Worm (Caenorhabditis elegans): ENCODE results near the gene nlp-23.
A peak's percentile ranks its signal among the peaks of the same experiment; 100 is the strongest.

The nlp-23 gene

ce11 chrX:2369073-2369472, 26.3 kb upstream of the nlp-23 start:
- TF ChIP-seq scrt-1 (GFP tag; IDR thresholded peaks at IDR 0.05) (no peak), aly-1 (tag; optimal IDR thresholded peaks at IDR 0.05) (no peak), tbx-11 (GFP tag; IDR thresholded peaks at IDR 0.05) (no peak), hmg-4 (GFP tag; optimal IDR thresholded peaks at IDR 0.05) (no peak), pes-1 (GFP tag; IDR thresholded peaks at IDR 0.05) (no peak), hmbx-1 (tag; optimal IDR thresholded peaks at IDR 0.05) (no peak), flt-1 (GFP tag; IDR thresholded peaks at IDR 0.05) (no peak), tra-4 (tag; optimal IDR thresholded peaks at IDR 0.05) (no peak), ama-1 (optimal IDR thresholded peaks at IDR 0.05) (no peak), ceh-36 (tag; optimal IDR thresholded peaks at IDR 0.05) (no peak), B0310.2 (tag; optimal IDR thresholded peaks at IDR 0.05) (no peak), sea-1 (GFP tag; conservative IDR thresholded peaks at IDR 0.05) (no peak)

ce11 chrX:2368042-2368814, 25.5 kb upstream of the nlp-23 start:
- TF ChIP-seq tra-4 (tag; optimal IDR thresholded peaks at IDR 0.05) (peak; percentile 2), ets-7 (tag; optimal IDR thresholded peaks at IDR 0.05) (no peak), sea-1 (GFP tag; conservative IDR thresholded peaks at IDR 0.05) (no peak), F13C5.2 (tag; optimal IDR thresholded peaks at IDR 0.05) (no peak), hmbx-1 (tag; optimal IDR thresholded peaks at IDR 0.05) (no peak), pes-1 (GFP tag; IDR thresholded peaks at IDR 0.05) (0 out of 2 replicates have a peak, but pooled peaks have one; percentile 9), hnd-1 (tag; optimal IDR thresholded peaks at IDR 0.05) (no peak), ceh-36 (tag; optimal IDR thresholded peaks at IDR 0.05) (no peak), ceh-13 (GFP tag; optimal IDR thresholded peaks at IDR 0.05) (no peak), scrt-1 (GFP tag; IDR thresholded peaks at IDR 0.05) (peak; percentile 20; the same call in 1 of the 2 replicates), aly-1 (tag; optimal IDR thresholded peaks at IDR 0.05) (no peak)

- no peak for TF ChIP-seq hnd-1 (tag; optimal IDR thresholded peaks at IDR 0.05)
- no peak for TF ChIP-seq ceh-13 (GFP tag; optimal IDR thresholded peaks at IDR 0.05)
- TF ChIP-seq ama-1 (optimal IDR thresholded peaks at IDR 0.05), result no peak
- TF ChIP-seq ets-7 (tag; optimal IDR thresholded peaks at IDR 0.05), result no peak
- TF ChIP-seq F13C5.2 (tag; optimal IDR thresholded peaks at IDR 0.05), result no peak
- no peak for TF ChIP-seq tbx-11 (GFP tag; IDR thresholded peaks at IDR 0.05)
- no peak for TF ChIP-seq aly-1 (tag; optimal IDR thresholded peaks at IDR 0.05)
- no peak for TF ChIP-seq ceh-36 (tag; optimal IDR thresholded peaks at IDR 0.05)
- no peak for TF ChIP-seq tbx-37 (GFP tag; conservative IDR thresholded peaks at IDR 0.05)
- TF ChIP-seq pes-1 (GFP tag; IDR thresholded peaks at IDR 0.05), result no peak
- TF ChIP-seq flt-1 (GFP tag; IDR thresholded peaks at IDR 0.05), result no peak
- TF ChIP-seq hmg-4 (GFP tag; optimal IDR thresholded peaks at IDR 0.05), result no peak
- TF ChIP-seq hmbx-1 (tag; optimal IDR thresholded peaks at IDR 0.05), result no peak
- no peak for TF ChIP-seq tra-4 (tag; optimal IDR thresholded peaks at IDR 0.05)
- TF ChIP-seq sea-1 (GFP tag; conservative IDR thresholded peaks at IDR 0.05), result no peak
- no peak for TF ChIP-seq scrt-1 (GFP tag; IDR thresholded peaks at IDR 0.05)
Observed at ce11 chrX:2365890-2366289, 23.1 kb upstream of the nlp-23 start, which contains the start of gene T24D8.6. TSS of gene T24D8.6 (minus strand) at chrX:2365990.

ce11 chrX:2364703-2365299, 22.0 kb upstream of the nlp-23 start:
- TF ChIP-seq ceh-13 (GFP tag; optimal IDR thresholded peaks at IDR 0.05) (no peak), B0310.2 (tag; optimal IDR thresholded peaks at IDR 0.05) (no peak), tbx-11 (GFP tag; IDR thresholded peaks at IDR 0.05) (no peak), scrt-1 (GFP tag; IDR thresholded peaks at IDR 0.05) (no peak), hnd-1 (tag; optimal IDR thresholded peaks at IDR 0.05) (no peak), tra-4 (tag; optimal IDR thresholded peaks at IDR 0.05) (no peak), hmg-4 (GFP tag; optimal IDR thresholded peaks at IDR 0.05) (no peak)

ce11 chrX:2362872-2363271, 20.1 kb upstream of the nlp-23 start:
- TF ChIP-seq scrt-1 (GFP tag; IDR thresholded peaks at IDR 0.05) (no peak), tbx-11 (GFP tag; IDR thresholded peaks at IDR 0.05) (no peak), tra-4 (tag; optimal IDR thresholded peaks at IDR 0.05) (no peak), tbx-37 (GFP tag; conservative IDR thresholded peaks at IDR 0.05) (no peak), pes-1 (GFP tag; IDR thresholded peaks at IDR 0.05) (no peak), F13C5.2 (tag; optimal IDR thresholded peaks at IDR 0.05) (no peak), sea-1 (GFP tag; conservative IDR thresholded peaks at IDR 0.05) (no peak), ama-1 (optimal IDR thresholded peaks at IDR 0.05) (no peak), hmbx-1 (tag; optimal IDR thresholded peaks at IDR 0.05) (no peak), hmg-4 (GFP tag; optimal IDR thresholded peaks at IDR 0.05) (no peak), flt-1 (GFP tag; IDR thresholded peaks at IDR 0.05) (no peak), ceh-13 (GFP tag; optimal IDR thresholded peaks at IDR 0.05) (no peak), aly-1 (tag; optimal IDR thresholded peaks at IDR 0.05) (no peak)

ce11 chrX:2359797-2360196, 17.0 kb upstream of the nlp-23 start, which contains the start of gene lgc-40:
TSS of gene lgc-40 (plus strand) at chrX:2360097.
- TF ChIP-seq B0310.2 (tag; optimal IDR thresholded peaks at IDR 0.05) (no peak), scrt-1 (GFP tag; IDR thresholded peaks at IDR 0.05) (no peak), tbx-37 (GFP tag; conservative IDR thresholded peaks at IDR 0.05) (no peak), aly-1 (tag; optimal IDR thresholded peaks at IDR 0.05) (no peak), hmg-4 (GFP tag; optimal IDR thresholded peaks at IDR 0.05) (no peak), ceh-13 (GFP tag; optimal IDR thresholded peaks at IDR 0.05) (no peak), tra-4 (tag; optimal IDR thresholded peaks at IDR 0.05) (no peak), tbx-11 (GFP tag; IDR thresholded peaks at IDR 0.05) (no peak), hmbx-1 (tag; optimal IDR thresholded peaks at IDR 0.05) (no peak), ama-1 (optimal IDR thresholded peaks at IDR 0.05) (no peak), flt-1 (GFP tag; IDR thresholded peaks at IDR 0.05) (no peak), pes-1 (GFP tag; IDR thresholded peaks at IDR 0.05) (no peak), ets-7 (tag; optimal IDR thresholded peaks at IDR 0.05) (no peak), hnd-1 (tag; optimal IDR thresholded peaks at IDR 0.05) (no peak), ceh-36 (tag; optimal IDR thresholded peaks at IDR 0.05) (no peak), sea-1 (GFP tag; conservative IDR thresholded peaks at IDR 0.05) (no peak), F13C5.2 (tag; optimal IDR thresholded peaks at IDR 0.05) (no peak)

ce11 chrX:2352929-2353328, 10.2 kb upstream of the nlp-23 start:
- TF ChIP-seq F13C5.2 (tag; optimal IDR thresholded peaks at IDR 0.05) (no peak), sea-1 (GFP tag; conservative IDR thresholded peaks at IDR 0.05) (no peak)
